Worm (Caenorhabditis elegans): ENCODE data around the gene srab-14.

srab-14 gene

ce11 chrII:7457210-7457609, 42.1 kb downstream of the srab-14 start, which contains the start of gene D1022.4 (continued):
- TF ChIP-seq mes-2 (tag; optimal IDR thresholded peaks at IDR 0.05; ENCODE audit: poor library complexity, severe bottlenecking) (peak; percentile 23), unc-62 (GFP tag; optimal IDR thresholded peaks at IDR 0.05 in 1 of 2) (no peak), unc-62 (tag; optimal IDR thresholded peaks at IDR 0.05) (no peak), mdt-29 (GFP tag; IDR thresholded peaks at IDR 0.05) (no peak), dmd-6 (GFP tag; IDR thresholded peaks at IDR 0.05) (peak; percentile 58; the same call in 1 of the 2 replicates), lsy-2 (tag; optimal IDR thresholded peaks at IDR 0.05) (peak in 1 of 2 experiments; percentile 32), nhr-28 (tag; optimal IDR thresholded peaks at IDR 0.05) (peak; percentile 69), mdl-1 (tag; optimal IDR thresholded peaks at IDR 0.05) (peak in 1 of 2 experiments; percentile 15), aha-1 (tag) (no peak)

- TF ChIP-seq mxl-3 (GFP tag; optimal IDR thresholded peaks at IDR 0.05) (no peak), unc-62 (GFP tag; optimal IDR thresholded peaks at IDR 0.05 in 1 of 2) (peak in 1 of 2 experiments; percentile 29), unc-62 (tag; optimal IDR thresholded peaks at IDR 0.05) (no peak), nhr-28 (tag; optimal IDR thresholded peaks at IDR 0.05) (peak; percentile 58)
Measured at ce11 chrII:7456184-7456583, 43.1 kb downstream of the srab-14 start, which contains the start of gene D1022.3. Gene D1022.3 (minus strand): TSS chrII:7456284.
